Fruit fly (Drosophila melanogaster): ENCODE data around the gene bcd.

- TF ChIP-seq NC2β (GFP tag; optimal IDR thresholded peaks at IDR 0.05) (no peak), NFAT (GFP tag; IDR thresholded peaks at IDR 0.05) (no peak)
Observed at dm6 chr3R:6791189-6791886, 32.1 kb upstream of the bcd start, which contains the start of gene Dfd.

Data from whole organism, embryonic.